Worm (Caenorhabditis elegans) whole organism, young adult: ENCODE results near the gene B0212.3.

Experiments
- F57C9.4 ChIP-seq: sonication (generic microtip); optimal IDR thresholded peaks from 2 replicates; lab custom pipeline; 2017; ENCODE audit warnings: mild to moderate bottlenecking, missing genetic modification characterization, missing compliant biosample characterization
- die-1 ChIP-seq: sonication (generic microtip); optimal IDR thresholded peaks from 2 replicates; lab custom pipeline; 2016; ENCODE audit warnings: missing genotype, mild to moderate bottlenecking, missing genetic modification characterization, missing compliant biosample characterization
- nfya-1 ChIP-seq: sonication (generic microtip); optimal IDR thresholded peaks from 2 replicates; lab custom pipeline; 2017; ENCODE audit warnings: antibody characterized with exemption, missing compliant biosample characterization, missing genetic modification characterization, borderline replicate concordance; ENCODE audit not compliant: insufficient read depth
- pha-4 ChIP-seq: fragments of 150-350 bp; sonication (generic microtip); optimal IDR thresholded peaks from 2 replicates; lab custom pipeline; 2014; ENCODE audit warnings: missing biosample characterization, missing genetic modification reagents, missing genetic modification characterization
- snpc-1.3 ChIP-seq: sonication (generic microtip); optimal IDR thresholded peaks from 2 replicates; lab custom pipeline; 2017; ENCODE audit warnings: missing genetic modification characterization, mild to moderate bottlenecking, missing compliant biosample characterization, antibody characterized with exemption, moderate library complexity, missing genotype, missing genetic modification reagents; ENCODE audit not compliant: insufficient read depth

ce11 chrIV:3579477-3579975, 39.6 kb downstream of the B0212.3 start, which contains the start of gene Y37E11B.1:
- no peak for TF ChIP-seq F57C9.4 (tag; lab: Kevin White, UChicago)
- TF ChIP-seq pha-4 = no peak
- no peak for TF ChIP-seq nfya-1 (tag; lab: Kevin White, UChicago)
- no peak for TF ChIP-seq snpc-1.3
- no peak for TF ChIP-seq die-1 (tag; lab: Kevin White, UChicago)
